Worm (Caenorhabditis elegans) whole organism, dauer: ENCODE data around the gene nep-13.

Experiments
- unc-62 ChIP-seq: sonication (generic microtip); optimal IDR thresholded peaks from 2 replicates; lab custom pipeline; 2017; ENCODE audit warnings: missing biosample characterization, missing genetic modification reagents, missing genetic modification characterization

The nep-13 gene

DNA sequence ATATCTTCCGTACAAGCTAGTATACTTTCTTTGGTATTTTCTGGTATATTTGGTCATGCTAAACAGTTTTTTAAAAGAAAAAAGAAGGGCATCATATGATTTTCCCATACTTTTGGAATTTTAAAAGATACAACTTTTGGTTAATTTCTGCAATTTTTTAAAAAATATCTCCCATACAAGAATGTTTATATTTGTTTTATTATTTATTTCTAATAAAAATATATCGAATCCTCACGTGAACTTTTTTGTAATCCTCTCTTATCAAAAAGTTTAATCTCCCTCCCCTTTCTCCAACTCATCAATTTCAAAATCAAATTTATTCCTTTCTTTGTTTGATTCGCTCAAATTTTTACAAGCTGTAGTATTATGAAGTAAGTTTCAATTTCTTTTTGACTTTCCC, at the start of gene nep-13:
Gene nep-13, plus strand, starts transcription at position 301 of the 400 bp plus-strand sequence.
- no peak for TF ChIP-seq unc-62

DNA sequence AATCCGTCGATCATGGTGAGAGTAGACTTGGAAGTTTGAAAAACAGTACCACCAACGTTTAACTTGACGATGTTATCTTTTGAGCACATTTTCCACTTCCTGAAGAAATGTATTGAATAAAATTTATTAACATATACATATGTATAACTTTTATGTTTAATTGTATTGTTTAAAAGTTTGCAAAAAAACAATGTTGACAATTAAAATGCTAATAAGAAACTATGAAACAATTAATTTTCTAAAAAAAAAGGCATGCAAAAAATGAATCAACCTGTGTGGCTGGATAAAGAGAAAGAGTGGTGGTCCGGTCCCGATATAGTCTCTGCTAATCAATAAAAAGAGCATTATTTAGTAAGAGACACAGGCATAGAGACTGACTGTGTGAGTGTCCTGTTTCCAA, 47.7 kb upstream of the nep-13 start, which contains the start of gene C17F4.8:
Gene C17F4.8, minus strand, starts transcription at position 101 of the 400 bp plus-strand sequence.
- TF ChIP-seq unc-62 = no peak

DNA sequence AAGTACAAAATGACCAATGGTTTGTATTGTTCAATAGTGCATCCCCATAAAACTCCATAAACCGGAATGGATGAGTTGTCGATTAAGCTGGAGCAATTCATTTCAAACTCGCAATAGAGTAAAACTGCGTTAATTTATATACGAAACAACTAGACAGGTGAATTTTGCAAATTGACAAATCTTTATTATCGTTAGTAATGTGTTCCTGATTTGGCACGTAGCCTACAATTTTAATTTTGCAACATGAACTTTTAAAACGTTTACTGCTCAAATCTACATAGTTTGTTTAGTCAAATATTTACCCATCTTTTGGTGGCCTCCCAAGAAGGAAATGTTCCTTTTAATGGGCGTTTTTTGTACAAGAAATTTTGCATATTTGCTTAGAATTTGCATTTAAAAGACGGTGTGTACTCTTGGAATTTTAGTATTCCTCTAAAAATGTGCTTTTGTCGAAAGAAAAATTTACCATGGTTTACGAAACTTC, 45.4 kb upstream of the nep-13 start, which contains the start of the genes srz-67 and C17F4.11:
Gene srz-67, minus strand, starts transcription at position 101 of the 484 bp plus-strand sequence.
Gene C17F4.11, plus strand, starts transcription at position 434 of the 484 bp plus-strand sequence.
- no peak for TF ChIP-seq unc-62

DNA sequence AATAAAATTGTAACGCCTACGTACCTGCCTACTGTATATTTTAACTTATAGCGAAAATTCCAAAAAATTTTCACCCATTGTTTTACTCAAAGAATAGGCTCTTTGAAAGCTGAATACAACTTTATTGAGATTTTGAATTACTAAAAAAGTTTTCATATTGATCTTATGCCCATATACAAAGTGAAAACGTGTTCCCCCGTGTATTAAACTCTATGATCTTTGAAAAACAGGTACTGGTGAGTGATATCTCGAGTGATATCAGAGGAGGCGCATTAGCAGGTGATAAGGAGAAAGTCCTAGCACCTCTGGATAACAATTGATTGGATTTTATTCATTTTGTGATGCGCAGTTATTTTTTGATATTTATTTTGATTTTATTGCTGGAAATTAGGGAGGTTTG, 42.2 kb upstream of the nep-13 start, which contains the start of gene C17F4.3:
Gene C17F4.3, plus strand, starts transcription at position 301 of the 400 bp plus-strand sequence.
- no peak for TF ChIP-seq unc-62

DNA sequence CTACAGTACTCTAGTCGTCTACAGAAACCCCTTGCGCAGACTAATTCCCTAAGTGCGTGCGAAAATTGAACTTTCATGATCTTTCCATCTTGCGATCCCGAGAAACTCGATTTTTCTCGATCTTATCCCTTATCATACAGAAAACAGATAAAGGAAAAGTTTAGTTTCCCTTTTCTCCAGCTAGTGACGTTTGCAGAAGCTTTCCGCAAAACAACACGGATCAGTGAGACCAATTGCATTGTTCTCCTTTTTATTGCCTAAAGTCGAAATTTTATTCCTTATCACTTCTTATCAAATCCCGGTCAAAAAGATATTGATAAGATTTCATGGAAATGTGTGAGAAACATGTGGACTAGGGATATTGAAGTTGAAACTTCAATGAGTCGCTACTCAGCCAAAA, 40.6 kb upstream of the nep-13 start:
- TF ChIP-seq unc-62 = no peak

DNA sequence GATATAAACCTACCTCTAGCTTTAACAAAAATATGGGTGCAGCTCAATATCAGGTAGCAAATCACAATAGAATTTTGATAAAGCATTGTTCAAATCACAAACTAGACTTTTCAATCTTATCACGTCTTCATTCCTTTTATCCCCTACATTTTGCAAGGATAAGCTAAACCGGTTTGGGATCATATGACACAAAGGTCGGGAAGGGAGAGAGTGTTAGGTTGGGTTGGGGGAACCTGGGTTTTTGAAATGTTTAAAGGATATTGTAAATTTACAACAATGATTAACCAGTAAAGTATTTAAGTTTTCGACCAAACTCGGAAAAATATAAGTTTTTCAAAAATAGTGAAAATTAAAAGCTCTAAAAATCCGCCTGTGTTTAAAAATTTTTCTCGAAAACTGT, 38.4 kb upstream of the nep-13 start, which contains the start of gene C17F4.12:
Gene C17F4.12, minus strand, starts transcription at position 101 of the 400 bp plus-strand sequence.
- no peak for TF ChIP-seq unc-62

DNA sequence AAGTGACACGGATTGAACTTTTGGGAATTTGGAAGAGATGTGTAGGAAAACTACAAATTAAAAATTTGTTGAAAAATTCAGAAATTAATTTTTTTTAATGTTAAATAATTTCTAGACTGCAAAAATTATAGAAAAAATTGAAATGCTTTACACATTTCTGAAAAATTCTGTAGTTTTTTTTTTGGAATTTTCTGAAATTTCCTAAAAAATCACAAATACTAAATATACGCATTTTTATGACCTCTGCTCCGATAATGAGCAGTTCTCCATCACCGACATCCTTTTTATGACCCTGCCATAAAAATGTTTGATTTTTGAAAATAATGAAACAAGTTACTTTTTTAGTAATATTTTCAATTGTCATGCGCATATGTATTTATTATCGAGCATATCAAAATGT, 37.7 kb upstream of the nep-13 start:
- TF ChIP-seq unc-62 = no peak

DNA sequence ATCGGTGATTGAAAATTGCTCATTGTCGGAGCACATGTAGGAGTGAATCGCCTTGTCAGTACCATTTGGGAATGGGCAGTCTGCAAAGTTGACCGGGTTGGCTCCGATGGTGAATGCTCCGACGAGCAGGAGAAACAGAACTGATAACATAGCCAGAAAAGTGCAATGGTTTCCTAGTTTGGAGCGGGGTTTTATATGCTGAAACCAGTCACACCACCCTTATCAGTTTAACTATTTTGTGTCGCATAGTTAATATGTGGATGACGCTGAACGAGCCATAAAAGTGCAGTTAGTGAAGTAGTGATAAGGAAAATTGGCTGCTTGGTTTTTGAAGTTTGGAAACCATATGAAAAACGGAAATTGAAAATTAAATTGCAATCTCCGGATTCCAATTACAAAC, 36.6 kb upstream of the nep-13 start, which contains the start of gene C17F4.7:
Gene C17F4.7, minus strand, starts transcription at position 180 of the 400 bp plus-strand sequence.
- no peak for TF ChIP-seq unc-62

DNA sequence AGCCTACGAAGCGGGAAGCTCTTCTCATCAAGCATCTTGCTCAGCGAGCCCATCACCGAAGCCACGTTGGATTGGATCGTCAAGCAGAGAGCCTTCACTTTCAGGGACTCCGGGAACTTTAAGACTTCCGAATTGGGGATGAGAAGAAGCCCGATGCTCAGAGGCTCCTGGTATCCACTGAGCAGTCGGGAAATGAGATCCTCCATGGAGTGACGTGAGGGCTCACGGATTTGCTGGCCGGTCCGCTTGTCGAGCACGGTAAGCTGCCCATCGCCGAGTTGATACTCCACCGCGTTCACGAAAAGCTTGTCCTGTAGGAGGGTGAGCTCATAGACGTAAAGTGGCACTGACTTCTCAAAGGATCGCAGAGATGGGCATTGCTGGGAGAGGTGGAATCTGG, 34.9 kb upstream of the nep-13 start:
- TF ChIP-seq unc-62 = no peak

DNA sequence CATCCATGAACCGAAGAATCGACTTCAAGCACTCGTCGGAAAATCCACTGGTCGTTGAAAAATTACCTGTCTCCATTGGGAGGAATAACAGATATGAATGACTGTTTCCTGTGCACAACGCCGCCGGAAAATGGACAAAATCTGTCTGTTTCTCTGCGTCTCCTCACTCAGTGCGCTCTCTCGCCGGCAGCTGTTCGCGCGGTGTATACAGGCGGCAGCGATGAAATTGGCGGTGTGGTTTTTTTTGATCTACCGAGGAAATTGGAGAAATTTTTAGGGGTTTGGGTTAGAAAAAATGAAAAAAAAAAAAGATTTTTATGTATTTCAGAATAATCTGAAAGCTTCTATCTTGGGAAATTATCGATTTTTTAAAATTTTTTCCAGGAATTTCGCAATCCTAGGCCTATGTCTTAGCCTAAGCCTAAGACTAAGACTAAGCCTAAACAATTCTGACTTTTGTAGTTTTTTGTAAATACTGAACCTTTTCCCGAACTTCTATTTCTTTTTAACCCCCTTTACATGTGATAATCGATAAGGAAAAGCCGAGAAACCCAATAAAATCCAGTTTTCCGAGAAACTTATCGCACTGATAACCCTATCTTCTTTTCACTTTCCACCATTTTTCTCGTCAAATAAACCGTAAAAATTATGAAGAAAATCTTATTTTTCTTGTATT, 34.3 kb upstream of the nep-13 start, which contains the start of the genes fbxc-50 and C17F4.2:
Gene fbxc-50, minus strand, starts transcription at position 81 of the 676 bp plus-strand sequence.
Gene C17F4.2, plus strand, starts transcription at position 626 of the 676 bp plus-strand sequence.
- TF ChIP-seq unc-62 = no peak

DNA sequence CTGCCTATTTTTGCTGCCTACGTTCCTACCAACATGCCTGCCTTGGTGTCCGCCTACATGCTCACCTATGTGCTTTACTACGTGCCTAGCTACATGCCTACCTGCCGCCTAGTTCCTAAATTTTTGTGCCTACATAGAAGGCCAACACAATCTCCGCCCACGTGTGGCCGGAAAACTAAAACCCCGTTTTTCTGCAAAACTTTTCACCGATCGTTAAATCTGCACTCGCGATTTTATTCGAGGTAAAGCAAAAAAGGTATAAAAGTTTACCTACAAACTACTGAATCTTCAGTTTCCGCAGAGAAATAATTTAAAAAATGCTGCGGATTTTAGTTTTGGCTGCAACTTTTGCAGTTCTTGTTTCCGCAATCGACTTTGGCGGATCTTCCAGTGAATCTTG, 33.0 kb upstream of the nep-13 start, which contains the start of gene clec-124:
Gene clec-124, plus strand, starts transcription at position 301 of the 400 bp plus-strand sequence.
- no peak for TF ChIP-seq unc-62

DNA sequence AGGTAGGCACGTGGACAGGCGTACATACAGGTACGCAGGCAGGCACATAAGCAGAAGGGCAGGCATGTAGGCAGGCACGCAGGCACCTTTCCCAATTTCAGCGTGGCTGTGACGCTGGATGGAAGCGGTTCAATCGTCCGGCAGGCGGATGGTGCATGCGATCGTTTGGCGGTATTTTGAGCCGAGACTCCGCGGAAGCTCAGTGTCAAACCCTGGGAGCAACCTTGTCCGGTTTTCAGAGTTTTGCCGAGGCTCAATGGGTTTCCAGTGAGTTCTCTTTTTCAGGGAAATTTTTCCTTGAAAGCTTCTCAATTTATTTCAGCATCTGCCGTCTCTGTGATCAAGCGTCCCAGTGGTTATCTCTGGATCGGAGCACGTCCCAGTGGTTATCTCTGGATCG, 32.3 kb upstream of the nep-13 start:
- TF ChIP-seq unc-62 = no peak

DNA sequence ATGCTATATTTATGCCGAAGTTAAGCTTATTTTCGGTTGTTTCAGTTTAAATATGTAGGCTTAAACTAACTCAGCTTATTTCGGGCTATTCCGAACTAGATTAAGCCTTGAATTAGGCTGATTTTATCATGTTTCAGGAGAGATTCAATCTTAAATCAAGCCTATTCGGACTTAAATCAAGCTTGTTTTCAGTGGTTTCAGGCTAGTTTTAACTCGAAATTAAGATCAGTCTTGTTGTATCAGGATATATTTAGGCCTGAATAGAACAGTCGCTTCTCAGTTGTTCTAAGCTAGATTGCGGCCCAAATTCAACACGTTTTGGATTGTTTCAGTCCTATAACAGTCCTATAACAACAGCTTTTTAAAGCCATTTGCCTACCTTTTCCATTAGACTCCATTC, 30.7 kb upstream of the nep-13 start:
- TF ChIP-seq unc-62 = no peak

DNA sequence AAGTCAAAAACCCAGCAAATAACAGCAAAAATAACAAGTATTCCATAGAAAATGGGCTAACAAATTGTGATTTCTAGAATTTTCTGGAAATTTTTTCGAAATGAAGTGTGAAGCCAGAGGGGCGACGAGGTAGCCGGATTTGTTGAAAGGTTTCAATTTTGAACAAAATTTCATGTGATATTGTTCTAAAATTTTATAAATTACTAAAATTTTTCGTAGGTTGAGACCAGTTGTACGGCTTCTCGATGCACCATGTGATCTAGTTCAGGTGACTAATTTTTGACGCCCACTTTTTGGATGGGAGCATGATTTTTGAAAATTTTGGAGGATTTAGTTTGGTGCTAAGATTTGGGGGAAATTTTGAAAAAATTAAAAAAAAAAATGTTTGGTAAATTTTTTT, 23.2 kb upstream of the nep-13 start, which contains the start of gene gcy-19:
Gene gcy-19, minus strand, starts transcription at position 101 of the 400 bp plus-strand sequence.
- no peak for TF ChIP-seq unc-62

DNA sequence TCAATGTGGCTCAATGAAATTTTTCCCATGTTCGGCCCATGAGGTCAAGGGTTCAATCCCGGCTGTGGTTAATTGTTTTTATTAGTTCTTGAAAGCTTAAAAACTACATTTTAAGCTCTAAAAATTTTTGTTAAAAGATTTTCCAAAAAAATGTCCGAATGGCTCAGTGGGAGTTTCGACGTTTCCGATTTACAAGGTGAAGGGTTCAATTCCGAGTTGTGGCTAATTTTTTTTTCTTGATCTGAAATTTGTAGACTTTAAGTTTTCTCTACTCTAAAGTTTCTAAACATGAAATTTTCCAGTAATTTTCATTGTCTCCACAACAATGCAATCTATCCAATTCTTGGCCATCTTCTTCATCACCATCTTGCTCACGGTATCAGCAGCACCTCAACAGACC, 19.9 kb upstream of the nep-13 start, which contains the start of gene F02E11.2:
Gene F02E11.2, plus strand, starts transcription at position 301 of the 400 bp plus-strand sequence.
- TF ChIP-seq unc-62 = no peak

DNA sequence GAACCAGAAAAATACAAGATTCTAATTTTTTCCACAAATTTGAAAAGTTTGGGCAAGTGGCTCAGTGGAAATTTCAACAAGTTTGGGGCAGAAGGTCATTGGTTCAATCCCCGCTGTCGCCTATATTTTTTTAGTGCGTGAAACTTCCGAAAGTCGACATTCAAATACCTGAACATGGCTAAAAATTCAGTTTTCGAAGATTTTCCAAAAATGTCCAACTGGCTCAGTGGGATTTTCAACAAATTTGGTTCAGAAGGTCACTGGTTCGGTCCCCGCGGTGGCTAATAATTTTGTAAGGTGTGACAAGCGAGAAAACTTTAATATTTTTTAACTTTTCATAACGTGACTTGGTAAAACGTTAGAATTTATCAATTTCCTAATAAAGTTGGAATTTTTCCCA, 17.7 kb upstream of the nep-13 start:
- TF ChIP-seq unc-62 = no peak

DNA sequence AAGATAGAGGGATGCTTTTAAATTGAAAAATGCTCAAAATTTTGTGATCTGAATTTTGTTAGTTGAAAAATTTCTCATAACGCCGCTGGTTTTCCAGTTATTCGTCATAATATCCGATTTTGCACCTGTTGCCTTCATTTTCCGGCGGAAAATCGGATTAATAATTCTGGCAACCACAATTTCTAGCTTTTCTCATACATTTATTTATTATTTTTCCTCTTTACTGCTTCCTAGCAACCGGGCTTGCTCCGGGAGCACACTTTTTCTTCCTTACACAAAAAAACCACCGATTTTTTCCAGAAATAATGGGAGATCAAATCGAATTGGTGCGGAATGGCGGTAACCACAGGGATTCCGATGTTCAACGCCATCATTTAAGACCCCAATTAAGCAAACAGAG, 15.1 kb upstream of the nep-13 start, which contains the start of gene F02E11.7:
Gene F02E11.7, plus strand, starts transcription at position 301 of the 400 bp plus-strand sequence.
- no peak for TF ChIP-seq unc-62

DNA sequence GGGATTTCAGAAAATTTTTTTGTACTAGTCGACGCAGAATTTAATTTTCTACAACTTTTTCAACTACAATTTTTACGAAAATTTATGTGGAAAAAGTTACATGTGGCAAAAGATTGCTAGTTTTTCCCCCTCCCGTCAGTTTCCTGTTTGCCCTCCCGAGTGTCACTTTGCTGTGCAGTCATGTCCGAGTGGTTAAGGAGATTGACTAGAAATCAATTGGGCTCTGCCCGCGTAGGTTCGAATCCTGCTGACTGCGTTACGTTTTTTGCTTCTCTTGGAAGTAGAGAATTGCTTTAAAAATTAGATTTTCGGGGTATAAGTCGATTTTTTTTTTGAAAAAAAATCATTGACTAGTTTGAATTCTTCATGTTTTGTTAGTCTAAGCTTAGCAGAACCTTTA, 14.6 kb upstream of the nep-13 start:
- no peak for TF ChIP-seq unc-62
